Worm (Caenorhabditis elegans) whole organism, L3 larva: ENCODE measurements around the gene E02H1.5.

Source experiments
- elt-2 ChIP-seq: sonication (generic microtip); optimal IDR thresholded peaks from 2 replicates; lab custom pipeline; 2016; ENCODE audit warnings: missing genetic modification reagents, mild to moderate bottlenecking, missing genetic modification characterization, missing compliant biosample characterization
- fos-1 ChIP-seq: fragments of 150-350 bp; optimal IDR thresholded peaks from 2 replicates; lab custom pipeline; 2014; ENCODE audit warnings: missing biosample characterization, missing genetic modification characterization
- lin-39 ChIP-seq: fragments of 150-350 bp; optimal IDR thresholded peaks from 2 replicates; lab custom pipeline; 2018; ENCODE audit warnings: missing biosample characterization, missing genetic modification reagents, missing genetic modification characterization
- nhr-12 ChIP-seq: fragments of 150-350 bp; optimal IDR thresholded peaks from 2 replicates; lab custom pipeline; 2014; ENCODE audit warnings: missing biosample characterization, missing genetic modification characterization
- nhr-77 ChIP-seq: fragments of 150-350 bp; optimal IDR thresholded peaks from 2 replicates; lab custom pipeline; 2014; ENCODE audit warnings: missing biosample characterization, missing genetic modification characterization
- pha-4 ChIP-seq: fragments of 150-350 bp; optimal IDR thresholded peaks from 2 replicates; lab custom pipeline; 2014; ENCODE audit warnings: missing biosample characterization, missing genetic modification reagents, missing genetic modification characterization
- skn-1 ChIP-seq: fragments of 150-350 bp; optimal IDR thresholded peaks from 2 replicates; lab custom pipeline; 2014; ENCODE audit warnings: missing biosample characterization, missing genetic modification characterization
- snpc-4 ChIP-seq: fragments of 150-350 bp; optimal IDR thresholded peaks from 2 replicates; lab custom pipeline; 2014; ENCODE audit warnings: missing biosample characterization, missing genetic modification characterization
- unc-39 ChIP-seq: sonication (generic microtip); optimal IDR thresholded peaks from 4 replicates; lab custom pipeline; 2017; ENCODE audit warnings: missing biosample characterization, missing genetic modification characterization
- ztf-11 ChIP-seq: fragments of 150-350 bp; optimal IDR thresholded peaks from 2 replicates; lab custom pipeline; 2014; ENCODE audit warnings: missing biosample characterization, missing genetic modification characterization

- TF ChIP-seq ztf-11 (no peak), elt-2 (tag; lab: Kevin White, UChicago) (no peak), unc-39 (no peak), lin-39 (no peak), nhr-12 (tag; lab: Kevin White, UChicago) (no peak), nhr-77 (tag; lab: Kevin White, UChicago) (no peak), snpc-4 (tag; lab: Kevin White, UChicago) (no peak), fos-1 (no peak), skn-1 (tag; lab: Kevin White, UChicago) (no peak), pha-4 (tag; lab: Kevin White, UChicago) (no peak)
Observed at ce11 chrII:9558906-9559305, 36.1 kb upstream of the E02H1.5 start.
